Fruit fly (Drosophila melanogaster): ENCODE results near the gene bard.

bard gene

DNA sequence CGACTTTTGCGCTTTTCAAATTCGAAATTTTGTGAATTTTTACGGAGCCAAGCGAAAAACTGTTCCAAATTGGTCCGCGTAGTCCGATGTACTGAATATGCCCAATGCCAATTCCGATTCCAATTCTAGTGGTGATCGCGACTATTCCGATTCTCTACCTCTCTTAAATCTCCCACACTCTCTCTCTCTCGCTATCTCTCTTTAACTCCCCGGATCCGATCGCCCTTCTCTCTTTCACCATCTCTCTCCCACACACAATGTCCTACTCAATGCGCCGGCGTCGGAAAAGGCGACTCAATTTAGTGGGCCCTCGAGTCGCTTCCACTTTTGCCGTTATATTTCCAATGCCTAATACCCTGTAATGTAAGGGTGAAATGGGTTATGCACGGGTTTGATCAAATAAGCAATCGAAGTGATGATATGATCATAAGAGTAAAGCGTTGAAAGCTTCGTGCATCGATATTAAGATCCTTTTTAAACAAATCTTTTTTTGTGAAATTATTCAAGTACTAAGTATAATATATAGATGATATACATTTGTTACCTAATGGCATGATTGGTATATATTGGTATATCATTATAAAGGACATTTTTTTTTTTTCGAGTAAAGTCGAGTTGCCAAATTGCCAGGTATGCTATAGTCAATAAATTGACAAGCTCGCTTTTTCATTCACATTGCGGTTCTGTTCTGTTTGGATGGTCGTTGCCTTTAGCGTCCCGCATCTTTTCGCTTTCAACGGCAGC is 31.4 kb upstream of the bard start (continued):
- no peak; the same call in 1 of the 2 replicates for TF ChIP-seq CG31224 (GFP tag; IDR thresholded peaks at IDR 0.05)
- TF ChIP-seq CG13123 (GFP tag; optimal IDR thresholded peaks at IDR 0.05) = peak; percentile 43
- no peak for TF ChIP-seq sna (GFP tag; IDR thresholded peaks at IDR 0.05; ENCODE audit: partially characterized antibody)
- TF ChIP-seq rib (GFP tag; IDR thresholded peaks at IDR 0.05) = 0 out of 2 replicates have a peak, but pooled peaks have one; percentile 41
- TF ChIP-seq CG6813 (GFP tag; optimal IDR thresholded peaks at IDR 0.05) = peak; percentile 39
- TF ChIP-seq CG14965 (GFP tag; optimal IDR thresholded peaks at IDR 0.05; ENCODE audit: borderline replicate concordance) = no peak
- TF ChIP-seq chif (GFP tag; optimal IDR thresholded peaks at IDR 0.05) = peak; percentile 48 to 66
- 0 out of 2 replicates have a peak, but pooled peaks have one; percentile 15 for TF ChIP-seq MBD-R2 (GFP tag; IDR thresholded peaks at IDR 0.05)
- peak; percentile 90 for TF ChIP-seq nmo (GFP tag; optimal IDR thresholded peaks at IDR 0.05)
- TF ChIP-seq sqz (GFP tag; optimal IDR thresholded peaks at IDR 0.05) = no peak
- TF ChIP-seq CG12744 (GFP tag; optimal IDR thresholded peaks at IDR 0.05) = no peak
- peak; percentile 42 for TF ChIP-seq CG3065 (GFP tag; optimal IDR thresholded peaks at IDR 0.05)
- peak; percentile 20 for TF ChIP-seq CG17568 (GFP tag; optimal IDR thresholded peaks at IDR 0.05)
- no peak for TF ChIP-seq bbx (GFP tag; IDR thresholded peaks at IDR 0.05; ENCODE audit: partially characterized antibody)
- TF ChIP-seq esg (GFP tag; conservative IDR thresholded peaks at IDR 0.05) = peak; percentile 60
- TF ChIP-seq CG15514 (GFP tag; optimal IDR thresholded peaks at IDR 0.05) = no peak
- no peak for TF ChIP-seq Mrtf (GFP tag; IDR thresholded peaks at IDR 0.05)
- TF ChIP-seq CG2116 (GFP tag; optimal IDR thresholded peaks at IDR 0.05) = peak; percentile 30
- TF ChIP-seq ind (GFP tag; optimal IDR thresholded peaks at IDR 0.05) = peak; percentile 64
- peak; percentile 65 for TF ChIP-seq Asciz (GFP tag; optimal IDR thresholded peaks at IDR 0.05)
- TF ChIP-seq CG13296 (GFP tag; optimal IDR thresholded peaks at IDR 0.05) = peak; percentile 2
- peak; percentile 59 to 80 for TF ChIP-seq Trl (optimal IDR thresholded peaks at IDR 0.05)
- TF ChIP-seq Trl (GFP tag; optimal IDR thresholded peaks at IDR 0.05) = peak; percentile 16
- TF ChIP-seq gem (tag; optimal IDR thresholded peaks at IDR 0.05) = peak; percentile 90
- no peak for TF ChIP-seq CG8944 (GFP tag; optimal IDR thresholded peaks at IDR 0.05)
- TF ChIP-seq shn (GFP tag; optimal IDR thresholded peaks at IDR 0.05) = peak; percentile 7
- peak; percentile 47; the same call in 1 of the 2 replicates for TF ChIP-seq CG10959 (GFP tag; IDR thresholded peaks at IDR 0.05)
- peak; percentile 45 for TF ChIP-seq CG6254 (GFP tag; optimal IDR thresholded peaks at IDR 0.05)
- peak; percentile 74 for TF ChIP-seq lmd (GFP tag; IDR thresholded peaks at IDR 0.05)
- no peak for TF ChIP-seq ash1 (GFP tag; optimal IDR thresholded peaks at IDR 0.05)
- TF ChIP-seq hth (optimal IDR thresholded peaks at IDR 0.05) = no peak
- peak; percentile 88 for TF ChIP-seq dmrt11E (tag; optimal IDR thresholded peaks at IDR 0.05)
- peak; percentile 61 for TF ChIP-seq ac (GFP tag; optimal IDR thresholded peaks at IDR 0.05)
- peak; percentile 59 for TF ChIP-seq odd (GFP tag; optimal IDR thresholded peaks at IDR 0.05)
- TF ChIP-seq CG3163 (GFP tag; optimal IDR thresholded peaks at IDR 0.05) = peak; percentile 79
- TF ChIP-seq CG5245 (GFP tag; optimal IDR thresholded peaks at IDR 0.05) = peak; percentile 12
- TF ChIP-seq ranshi (GFP tag; IDR thresholded peaks at IDR 0.05) = peak; percentile 57; the same call in 1 of the 2 replicates
- peak; percentile 77 for TF ChIP-seq CG7745 (tag; optimal IDR thresholded peaks at IDR 0.05)
- TF ChIP-seq Myb (GFP tag; optimal IDR thresholded peaks at IDR 0.05) = peak; percentile 9
- no peak for TF ChIP-seq p53 (GFP tag; optimal IDR thresholded peaks at IDR 0.05)
- TF ChIP-seq grau (tag; optimal IDR thresholded peaks at IDR 0.05) = peak; percentile 84
- no peak for TF ChIP-seq Mes4 (GFP tag; optimal IDR thresholded peaks at IDR 0.05)
- TF ChIP-seq fru (optimal IDR thresholded peaks at IDR 0.05) = no peak
- TF ChIP-seq tup (GFP tag; optimal IDR thresholded peaks at IDR 0.05) = no peak
- peak; percentile 83 for TF ChIP-seq CG30403 (GFP tag; optimal IDR thresholded peaks at IDR 0.05)
- TF ChIP-seq lov (optimal IDR thresholded peaks at IDR 0.05) = no peak
- no peak for TF ChIP-seq lov (GFP tag; IDR thresholded peaks at IDR 0.05)
- TF ChIP-seq Deaf1 (tag; optimal IDR thresholded peaks at IDR 0.05) = peak; percentile 45
- no peak for TF ChIP-seq vnd (GFP tag; IDR thresholded peaks at IDR 0.05; ENCODE audit: partially characterized antibody)
- TF ChIP-seq luna (GFP tag; optimal IDR thresholded peaks at IDR 0.05) = no peak

Measured in whole organism, embryonic.